Worm (Caenorhabditis elegans): ENCODE data around the gene BE10.5.

Gene BE10.5

DNA sequence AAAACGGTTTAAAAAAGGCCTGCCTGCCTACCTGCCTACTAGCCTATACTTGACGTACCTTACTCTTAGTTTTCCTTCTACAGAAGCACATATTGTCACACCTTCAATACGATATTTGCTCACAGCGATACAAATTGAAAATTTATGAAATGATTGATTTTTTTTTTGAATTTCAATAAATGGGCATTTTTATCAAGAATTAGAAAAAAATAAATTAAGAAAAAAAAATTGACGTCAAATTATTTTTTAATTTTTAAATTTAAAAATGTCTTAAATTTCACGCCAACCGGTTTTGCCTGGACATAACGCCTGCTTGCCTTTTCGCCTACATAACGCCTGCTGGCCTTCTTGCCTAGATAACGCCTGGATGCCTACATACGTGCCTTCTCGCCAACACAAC is at the start of gene BE10.5:
TSS of gene BE10.5 (minus strand) at position 101 of the 400 bp plus-strand sequence.
- no peak for TF ChIP-seq ztf-7 (tag; optimal IDR thresholded peaks at IDR 0.05)
- no peak for TF ChIP-seq dmd-9 (GFP tag; IDR thresholded peaks at IDR 0.05)
- TF ChIP-seq snpc-1.2 (GFP tag; IDR thresholded peaks at IDR 0.05): no peak
- no peak for TF ChIP-seq lir-3 (tag; optimal IDR thresholded peaks at IDR 0.05)
- TF ChIP-seq daf-16 (GFP tag; optimal IDR thresholded peaks at IDR 0.05): no peak
- no peak for TF ChIP-seq daf-16 (tag; optimal IDR thresholded peaks at IDR 0.05)
- TF ChIP-seq vab-7 (GFP tag; IDR thresholded peaks at IDR 0.05): no peak
- TF ChIP-seq ceh-82 (tag; optimal IDR thresholded peaks at IDR 0.05): no peak
- TF ChIP-seq jun-1 (tag; optimal IDR thresholded peaks at IDR 0.05): no peak
- no peak for TF ChIP-seq unc-39 (tag; optimal IDR thresholded peaks at IDR 0.05)

DNA sequence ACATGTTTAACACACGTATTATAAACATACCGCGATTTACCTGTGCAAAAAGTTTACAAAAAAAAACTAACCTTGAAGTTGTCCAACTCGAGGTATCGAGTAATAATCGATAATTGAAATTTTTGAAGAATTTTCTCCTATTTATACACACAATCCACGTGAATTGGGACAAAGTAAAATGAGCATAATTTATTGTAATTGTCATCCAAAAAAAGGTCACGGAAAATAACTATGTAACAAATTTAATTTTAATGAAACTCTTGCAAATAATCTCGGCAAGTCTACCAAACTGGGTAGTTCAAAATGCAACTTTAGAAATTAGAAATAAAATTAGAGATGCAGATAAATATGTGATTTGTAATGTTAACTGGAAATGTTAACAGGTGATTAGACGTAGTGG is 48.8 kb upstream of the BE10.5 start, which contains the start of gene Y37D8A.5:
TSS of gene Y37D8A.5 (minus strand) at position 101 of the 400 bp plus-strand sequence.
- TF ChIP-seq nhr-6 (tag; optimal IDR thresholded peaks at IDR 0.05) (no peak), ZK337.2 (GFP tag; IDR thresholded peaks at IDR 0.05) (no peak), dpl-1 (GFP tag; optimal IDR thresholded peaks at IDR 0.05) (no peak), lir-3 (tag; optimal IDR thresholded peaks at IDR 0.05) (no peak), daf-12 (tag; optimal IDR thresholded peaks at IDR 0.05) (no peak), aha-1 (tag) (no peak), jun-1 (tag; optimal IDR thresholded peaks at IDR 0.05) (no peak), lin-29 (GFP tag; IDR thresholded peaks at IDR 0.05) (no peak), Y75B8A.6 (GFP tag; IDR thresholded peaks at IDR 0.05) (no peak), ama-1 (optimal IDR thresholded peaks at IDR 0.05) (no peak), tra-1 (GFP tag; IDR thresholded peaks at IDR 0.05) (no peak), spr-3 (GFP tag; optimal IDR thresholded peaks at IDR 0.05) (no peak), mxl-2 (GFP tag; conservative IDR thresholded peaks at IDR 0.05) (no peak), unc-39 (tag; optimal IDR thresholded peaks at IDR 0.05) (no peak)

DNA sequence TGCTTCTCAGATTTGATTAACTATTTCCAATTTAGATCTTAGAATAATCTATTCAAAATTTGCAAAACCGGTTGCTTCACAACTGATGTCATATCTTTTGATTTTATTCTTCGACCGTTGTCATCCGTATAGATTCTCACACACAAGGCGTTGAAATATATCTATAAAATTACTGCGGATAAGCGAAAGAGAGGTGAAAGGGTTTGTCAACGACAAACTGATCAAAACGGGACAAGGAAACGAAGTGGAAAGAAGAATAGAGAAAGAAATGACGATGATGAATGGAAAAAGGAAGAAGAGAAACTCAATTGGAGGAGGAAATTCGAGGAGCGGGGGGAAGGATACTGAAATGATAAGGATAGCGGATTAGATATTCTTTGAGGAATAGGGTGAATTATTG is 44.4 kb upstream of the BE10.5 start:
- TF ChIP-seq nhr-6 (tag; optimal IDR thresholded peaks at IDR 0.05) (no peak), F10B5.3 (tag; optimal IDR thresholded peaks at IDR 0.05) (no peak), F44E2.7 (GFP tag; IDR thresholded peaks at IDR 0.05) (no peak), nhr-28 (tag; optimal IDR thresholded peaks at IDR 0.05) (peak; percentile 34), egl-43 (GFP tag; IDR thresholded peaks at IDR 0.05) (no peak), ZK546.5 (tag; optimal IDR thresholded peaks at IDR 0.05) (no peak)

DNA sequence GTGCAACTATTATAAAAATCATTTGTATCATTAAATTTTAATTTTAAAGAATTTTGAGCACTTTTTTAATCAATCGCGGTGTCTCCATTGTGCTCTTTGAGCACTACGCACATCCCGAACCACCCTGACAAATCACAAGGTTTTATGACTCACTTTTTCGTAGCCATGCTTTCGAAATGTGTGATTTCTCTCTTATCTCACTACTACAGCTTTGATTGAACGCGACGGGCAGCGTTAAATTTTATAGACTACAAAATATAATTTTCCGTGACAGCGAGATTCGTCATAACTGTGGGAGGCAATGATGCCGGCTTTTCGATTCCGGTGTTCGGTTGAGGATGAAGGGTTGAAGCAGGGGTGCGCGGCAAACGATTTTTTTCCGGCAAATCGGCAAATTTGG is 43.1 kb upstream of the BE10.5 start:
- TF ChIP-seq nhr-28 (tag; optimal IDR thresholded peaks at IDR 0.05): peak; percentile 100
- peak; percentile 75 for TF ChIP-seq hlh-11 (tag; optimal IDR thresholded peaks at IDR 0.05)
- no peak for TF ChIP-seq lim-7 (GFP tag; IDR thresholded peaks at IDR 0.05)
- peak; percentile 28 for TF ChIP-seq mxl-3 (GFP tag; optimal IDR thresholded peaks at IDR 0.05)
- TF ChIP-seq tra-1 (GFP tag; IDR thresholded peaks at IDR 0.05): 0 out of 2 replicates have a peak, but pooled peaks have one; percentile 18
- TF ChIP-seq hif-1 (tag; optimal IDR thresholded peaks at IDR 0.05): no peak
- TF ChIP-seq lir-3 (tag; optimal IDR thresholded peaks at IDR 0.05): no peak
- no peak for TF ChIP-seq F10B5.3 (tag; optimal IDR thresholded peaks at IDR 0.05)
- TF ChIP-seq zip-11 (GFP tag; IDR thresholded peaks at IDR 0.05): no peak
- no peak for TF ChIP-seq ama-1 (optimal IDR thresholded peaks at IDR 0.05)
- 0 out of 2 replicates have a peak, but pooled peaks have one; percentile 21 for TF ChIP-seq nhr-41 (GFP tag; IDR thresholded peaks at IDR 0.05)
- no peak for TF ChIP-seq rbr-2 (tag; optimal IDR thresholded peaks at IDR 0.05)
- TF ChIP-seq hlh-30 (tag; optimal IDR thresholded peaks at IDR 0.05; ENCODE audit: insufficient read depth): peak; percentile 47
- TF ChIP-seq mes-2 (tag; optimal IDR thresholded peaks at IDR 0.05; ENCODE audit: poor library complexity, severe bottlenecking): peak; percentile 20
- peak; percentile 68 for TF ChIP-seq dve-1 (tag; optimal IDR thresholded peaks at IDR 0.05; ENCODE audit: insufficient read depth)
- TF ChIP-seq nhr-102 (tag; optimal IDR thresholded peaks at IDR 0.05): peak; percentile 28
- TF ChIP-seq dpl-1 (GFP tag; optimal IDR thresholded peaks at IDR 0.05): no peak
- no peak for TF ChIP-seq ZK337.2 (GFP tag; IDR thresholded peaks at IDR 0.05)
- no peak for TF ChIP-seq F44E2.7 (GFP tag; IDR thresholded peaks at IDR 0.05)
- no peak for TF ChIP-seq nhr-11 (tag; optimal IDR thresholded peaks at IDR 0.05)
- TF ChIP-seq ztf-11 (tag; optimal IDR thresholded peaks at IDR 0.05): no peak
- no peak for TF ChIP-seq Y48G9A.11 (GFP tag; IDR thresholded peaks at IDR 0.05)
- peak; percentile 24; the same call in 1 of the 2 replicates for TF ChIP-seq php-3 (GFP tag; IDR thresholded peaks at IDR 0.05)
- TF ChIP-seq dmd-6 (GFP tag; IDR thresholded peaks at IDR 0.05): peak; percentile 88
- no peak for TF ChIP-seq zfp-3 (GFP tag; conservative IDR thresholded peaks at IDR 0.05)
- no peak for TF ChIP-seq zfp-2 (tag; optimal IDR thresholded peaks at IDR 0.05)
- TF ChIP-seq nhr-111 (GFP tag; optimal IDR thresholded peaks at IDR 0.05): no peak
